Worm (Caenorhabditis elegans) whole organism, L3 larva: ENCODE results near the gene C25E10.16.

ENCODE experiments used
- aly-2 ChIP-seq: fragments of 150-350 bp; optimal IDR thresholded peaks from 2 replicates; lab custom pipeline; 2014; ENCODE audit warnings: missing biosample characterization, missing genetic modification characterization
- ama-1 ChIP-seq: fragments of 150-350 bp; optimal IDR thresholded peaks from 2 replicates; lab custom pipeline; 2018
- ceh-16 ChIP-seq: sonication (generic microtip); optimal IDR thresholded peaks from 2 replicates; lab custom pipeline; 2017; ENCODE audit warnings: missing biosample characterization, missing genetic modification characterization
- ceh-28 ChIP-seq: fragments of 150-350 bp; optimal IDR thresholded peaks from 2 replicates; lab custom pipeline; 2014; ENCODE audit warnings: missing biosample characterization, missing genetic modification reagents, missing genetic modification characterization
- ceh-82 ChIP-seq: fragments of 150-350 bp; optimal IDR thresholded peaks from 2 replicates; lab custom pipeline; 2014; ENCODE audit warnings: missing biosample characterization, missing genetic modification characterization
- daf-12 ChIP-seq: fragments of 150-350 bp; optimal IDR thresholded peaks from 2 replicates; lab custom pipeline; 2014; ENCODE audit warnings: missing biosample characterization, missing genetic modification reagents, missing genetic modification characterization
- egl-27 ChIP-seq: sonication (generic microtip); optimal IDR thresholded peaks from 4 replicates; lab custom pipeline; 2017; ENCODE audit warnings: missing biosample characterization, missing genetic modification reagents, missing genetic modification characterization
- egl-5 ChIP-seq: fragments of 150-350 bp; optimal IDR thresholded peaks from 2 replicates; lab custom pipeline; 2017; ENCODE audit warnings: missing biosample characterization, missing genetic modification reagents, missing genetic modification characterization, inconsistent platforms
- elt-1 ChIP-seq: fragments of 150-350 bp; optimal IDR thresholded peaks from 2 replicates; lab custom pipeline; 2014; ENCODE audit warnings: missing biosample characterization, missing genetic modification characterization
- elt-2 ChIP-seq: sonication (generic microtip); optimal IDR thresholded peaks from 2 replicates; lab custom pipeline; 2016; ENCODE audit warnings: missing genetic modification reagents, mild to moderate bottlenecking, missing genetic modification characterization, missing compliant biosample characterization
- eor-1 ChIP-seq, 2 experiments: fragments of 150-350 bp; optimal IDR thresholded peaks; 2 replicates each; lab custom pipeline; 2014 to 2018; ENCODE audit warnings: missing biosample characterization in 2 of 2, missing genetic modification characterization in 2 of 2
- fkh-10 ChIP-seq: sonication (generic microtip); optimal IDR thresholded peaks from 2 replicates; lab custom pipeline; 2017; ENCODE audit warnings: missing biosample characterization, missing genetic modification reagents, missing genetic modification characterization
- fkh-2 ChIP-seq: fragments of 150-350 bp; optimal IDR thresholded peaks from 2 replicates; lab custom pipeline; 2014; ENCODE audit warnings: missing biosample characterization, missing genetic modification reagents, missing genetic modification characterization
- fos-1 ChIP-seq: fragments of 150-350 bp; optimal IDR thresholded peaks from 2 replicates; lab custom pipeline; 2014; ENCODE audit warnings: missing biosample characterization, missing genetic modification characterization
- jun-1 ChIP-seq: fragments of 150-350 bp; optimal IDR thresholded peaks from 2 replicates; lab custom pipeline; 2014; ENCODE audit warnings: missing biosample characterization, missing genetic modification reagents, missing genetic modification characterization
- lin-15B ChIP-seq: fragments of 150-350 bp; optimal IDR thresholded peaks from 2 replicates; lab custom pipeline; 2014; ENCODE audit warnings: missing biosample characterization, missing genetic modification characterization
- lin-39 ChIP-seq: fragments of 150-350 bp; optimal IDR thresholded peaks from 2 replicates; lab custom pipeline; 2018; ENCODE audit warnings: missing biosample characterization, missing genetic modification reagents, missing genetic modification characterization
- lsy-12 ChIP-seq: sonication (generic microtip); optimal IDR thresholded peaks from 2 replicates; lab custom pipeline; 2016; ENCODE audit warnings: mild to moderate bottlenecking, missing genetic modification characterization, missing compliant biosample characterization
- mdl-1 ChIP-seq: fragments of 150-350 bp; optimal IDR thresholded peaks from 2 replicates; lab custom pipeline; 2014; ENCODE audit warnings: missing biosample characterization, missing genetic modification characterization
- nfya-1 ChIP-seq: sonication (generic microtip); optimal IDR thresholded peaks from 2 replicates; lab custom pipeline; 2017; ENCODE audit warnings: missing genetic modification characterization, mild to moderate bottlenecking, missing compliant biosample characterization, antibody characterized with exemption, moderate library complexity; ENCODE audit not compliant: insufficient read depth
- nhr-23 ChIP-seq: fragments of 150-350 bp; optimal IDR thresholded peaks from 2 replicates; lab custom pipeline; 2014; ENCODE audit warnings: missing biosample characterization, missing genetic modification reagents, missing genetic modification characterization
- nhr-237 ChIP-seq: fragments of 150-350 bp; optimal IDR thresholded peaks from 2 replicates; lab custom pipeline; 2014; ENCODE audit warnings: missing biosample characterization, missing genetic modification characterization
- nhr-28 ChIP-seq: fragments of 150-350 bp; optimal IDR thresholded peaks from 2 replicates; lab custom pipeline; 2014; ENCODE audit warnings: missing biosample characterization, missing genetic modification characterization
- nhr-67 ChIP-seq: fragments of 150-350 bp; optimal IDR thresholded peaks from 2 replicates; lab custom pipeline; 2014; ENCODE audit warnings: missing biosample characterization, missing genetic modification characterization
- nhr-77 ChIP-seq: fragments of 150-350 bp; optimal IDR thresholded peaks from 2 replicates; lab custom pipeline; 2014; ENCODE audit warnings: missing biosample characterization, missing genetic modification characterization
- pha-4 ChIP-seq: fragments of 150-350 bp; optimal IDR thresholded peaks from 2 replicates; lab custom pipeline; 2014; ENCODE audit warnings: missing biosample characterization, missing genetic modification reagents, missing genetic modification characterization
- pqm-1 ChIP-seq: fragments of 150-350 bp; optimal IDR thresholded peaks from 2 replicates; lab custom pipeline; 2017; ENCODE audit warnings: missing biosample characterization, missing genetic modification characterization, inconsistent platforms
- sea-2 ChIP-seq: fragments of 150-350 bp; sonication (generic microtip); optimal IDR thresholded peaks from 4 replicates; lab custom pipeline; 2014; ENCODE audit warnings: missing biosample characterization, missing genetic modification reagents, missing genetic modification characterization
- snpc-4 ChIP-seq: fragments of 150-350 bp; optimal IDR thresholded peaks from 2 replicates; lab custom pipeline; 2014; ENCODE audit warnings: missing biosample characterization, missing genetic modification characterization
- tbx-2 ChIP-seq: sonication (generic microtip); optimal IDR thresholded peaks from 2 replicates; lab custom pipeline; 2016; ENCODE audit warnings: mild to moderate bottlenecking, missing genetic modification characterization, missing compliant biosample characterization
- unc-39 ChIP-seq: sonication (generic microtip); optimal IDR thresholded peaks from 4 replicates; lab custom pipeline; 2017; ENCODE audit warnings: missing biosample characterization, missing genetic modification characterization
- zag-1 ChIP-seq: fragments of 150-350 bp; optimal IDR thresholded peaks from 2 replicates; lab custom pipeline; 2014; ENCODE audit warnings: missing biosample characterization, missing genetic modification characterization
- ztf-4 ChIP-seq: fragments of 150-350 bp; optimal IDR thresholded peaks from 2 replicates; lab custom pipeline; 2014; ENCODE audit warnings: missing biosample characterization, missing genetic modification characterization

C25E10.16 gene

ce11 chrV:9094976-9095375 lies 35.6 kb upstream of the C25E10.16 start:
- no peak for TF ChIP-seq egl-27 (tag; lab: Kevin White, UChicago)
- peak; percentile 41 for TF ChIP-seq fkh-10 (GFP tag; lab: Kevin White, UChicago)
- no peak for TF ChIP-seq elt-1 (tag; lab: Kevin White, UChicago)
- peak; percentile 61 for TF ChIP-seq pqm-1 (tag; lab: Kevin White, UChicago)
- TF ChIP-seq pha-4 = peak; percentile 50

ce11 chrV:9094060-9094628 lies 34.8 kb upstream of the C25E10.16 start:
- TF ChIP-seq egl-5 (tag; lab: Kevin White, UChicago) (peak; percentile 43), elt-2 (tag; lab: Kevin White, UChicago) (peak; percentile 76), pqm-1 (tag; lab: Kevin White, UChicago) (peak; percentile 82), lsy-12 (tag; lab: Kevin White, UChicago) (peak; percentile 15), ceh-16 (tag; lab: Kevin White, UChicago) (no peak), nfya-1 (tag; lab: Kevin White, UChicago) (peak; percentile 14), nhr-237 (tag; lab: Kevin White, UChicago) (no peak), ztf-4 (tag; lab: Kevin White, UChicago) (no peak), mdl-1 (tag; lab: Kevin White, UChicago) (peak; percentile 3), jun-1 (tag; lab: Kevin White, UChicago) (peak; percentile 63), lin-39 (tag; lab: Kevin White, UChicago) (peak; percentile 76), pha-4 (peak; percentile 96)

ce11 chrV:9092209-9092608 lies 32.8 kb upstream of the C25E10.16 start, which contains the start of gene T27E4.1:
Gene T27E4.1, plus strand, starts transcription at chrV:9092345.
- TF ChIP-seq nhr-237 (tag; lab: Kevin White, UChicago) (no peak), ceh-28 (no peak), eor-1 (tag; optimal IDR thresholded peaks at IDR 0.05; lab: Kevin White, UChicago) (no peak), lin-39 (tag; lab: Kevin White, UChicago) (peak; percentile 44), nhr-77 (tag; lab: Kevin White, UChicago) (no peak)

DNA sequence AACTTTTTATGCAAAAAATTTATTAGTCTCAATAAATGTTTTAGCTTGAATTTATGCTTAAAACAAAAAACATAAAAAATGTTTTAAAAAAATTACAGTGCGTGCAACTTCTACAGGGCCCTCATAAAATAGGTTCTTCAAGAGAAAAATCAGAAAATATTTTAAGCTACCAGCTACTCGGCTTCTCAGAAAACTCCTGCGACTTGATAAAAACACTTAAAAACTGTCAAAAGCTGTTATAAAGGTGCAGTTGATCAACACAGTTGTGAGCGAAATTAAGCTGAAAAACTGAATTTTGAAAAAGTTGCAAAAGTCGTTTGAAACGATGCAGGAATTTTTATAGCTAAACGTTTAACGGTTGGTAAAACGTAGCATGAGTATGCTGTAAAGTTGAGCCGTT lies 29.4 kb upstream of the C25E10.16 start:
- TF ChIP-seq nhr-28 (tag; lab: Kevin White, UChicago) = no peak
- TF ChIP-seq nhr-77 (tag; lab: Kevin White, UChicago) = no peak
- no peak for TF ChIP-seq nhr-67 (tag; lab: Kevin White, UChicago)
- TF ChIP-seq eor-1 (tag; optimal IDR thresholded peaks at IDR 0.05; lab: Kevin White, UChicago) = no peak
- peak; percentile 48 for TF ChIP-seq nfya-1 (tag; lab: Kevin White, UChicago)
- TF ChIP-seq pqm-1 (tag; lab: Kevin White, UChicago) = no peak
- no peak for TF ChIP-seq aly-2 (tag; lab: Kevin White, UChicago)
- TF ChIP-seq ztf-4 (tag; lab: Kevin White, UChicago) = no peak
- TF ChIP-seq nhr-23 (tag; lab: Kevin White, UChicago) = no peak
- TF ChIP-seq lin-15B (tag; lab: Kevin White, UChicago) = no peak
- no peak for TF ChIP-seq elt-2 (tag; lab: Kevin White, UChicago)
- TF ChIP-seq zag-1 = no peak
- no peak for TF ChIP-seq jun-1 (tag; lab: Kevin White, UChicago)
- no peak for TF ChIP-seq ceh-82 (tag; lab: Kevin White, UChicago)
- TF ChIP-seq snpc-4 (tag; lab: Kevin White, UChicago) = peak; percentile 10
- no peak for TF ChIP-seq ceh-16 (tag; lab: Kevin White, UChicago)
- no peak for TF ChIP-seq tbx-2 (tag; lab: Kevin White, UChicago)
- no peak for TF ChIP-seq daf-12
- no peak for TF ChIP-seq mdl-1 (tag; lab: Kevin White, UChicago)
- no peak for TF ChIP-seq unc-39 (tag; lab: Kevin White, UChicago)
- peak; percentile 42 for TF ChIP-seq lsy-12 (tag; lab: Kevin White, UChicago)
- no peak for TF ChIP-seq sea-2 (GFP tag; lab: Kevin White, UChicago)
- no peak for TF ChIP-seq fos-1 (tag; lab: Kevin White, UChicago)
- TF ChIP-seq ama-1 (lab: Kevin White, UChicago) = peak; percentile 99
- TF ChIP-seq nhr-237 (tag; lab: Kevin White, UChicago) = no peak
- TF ChIP-seq fkh-2 (tag; lab: Kevin White, UChicago) = no peak
